Worm (Caenorhabditis elegans) whole organism, early embryonic: ENCODE data around the gene Y22D7AR.14.

Source experiments
- B0310.2 ChIP-seq: sonication (generic microtip); optimal IDR thresholded peaks from 2 replicates; lab custom pipeline; 2016; ENCODE audit warnings: mild to moderate bottlenecking, missing genetic modification characterization, missing compliant biosample characterization
- F13C5.2 ChIP-seq: sonication (generic microtip); optimal IDR thresholded peaks from 2 replicates; lab custom pipeline; 2017; ENCODE audit warnings: mild to moderate bottlenecking, missing genetic modification characterization, inconsistent platforms, missing compliant biosample characterization
- aly-1 ChIP-seq: sonication (generic microtip); optimal IDR thresholded peaks from 2 replicates; lab custom pipeline; 2016; ENCODE audit warnings: missing genetic modification characterization, missing compliant biosample characterization
- ama-1 ChIP-seq: fragments of 150-350 bp; optimal IDR thresholded peaks from 2 replicates; lab custom pipeline; 2014
- ceh-13 ChIP-seq: fragments of 200-800 bp; sonication (Bioruptor generic); optimal IDR thresholded peaks from 2 replicates; lab custom pipeline; 2018; ENCODE audit warnings: mild to moderate bottlenecking, missing genetic modification characterization, missing compliant biosample characterization
- ceh-36 ChIP-seq: sonication (generic microtip); optimal IDR thresholded peaks from 2 replicates; lab custom pipeline; 2016; ENCODE audit warnings: missing genetic modification characterization, inconsistent platforms, missing compliant biosample characterization
- ets-7 ChIP-seq: sonication (generic microtip); optimal IDR thresholded peaks from 2 replicates; lab custom pipeline; 2016; ENCODE audit warnings: missing genotype, missing genetic modification characterization, missing compliant biosample characterization
- flt-1 ChIP-seq: fragments of 200-800 bp; sonication (Bioruptor generic); IDR thresholded peaks from 2 replicates; pipeline ENCODE4 v1.3.6; 2022; ENCODE audit warnings: missing genetic modification characterization, missing compliant biosample characterization
- hmbx-1 ChIP-seq: sonication (generic microtip); optimal IDR thresholded peaks from 2 replicates; lab custom pipeline; 2016; ENCODE audit warnings: mild to moderate bottlenecking, missing genetic modification characterization, missing compliant biosample characterization
- hmg-4 ChIP-seq: fragments of 200-800 bp; sonication (Bioruptor generic); optimal IDR thresholded peaks from 2 replicates; lab custom pipeline; 2018; ENCODE audit warnings: mild to moderate bottlenecking, missing genetic modification characterization, missing compliant biosample characterization
- hnd-1 ChIP-seq: sonication (generic microtip); optimal IDR thresholded peaks from 2 replicates; lab custom pipeline; 2016; ENCODE audit warnings: missing genetic modification characterization, missing compliant biosample characterization
- pes-1 ChIP-seq: fragments of 200-800 bp; sonication (Bioruptor generic); IDR thresholded peaks from 2 replicates; pipeline ENCODE4 v1.3.6; 2022; ENCODE audit warnings: missing genetic modification reagents, missing genetic modification characterization, missing compliant biosample characterization
- scrt-1 ChIP-seq: fragments of 200-800 bp; sonication (Bioruptor generic); IDR thresholded peaks from 2 replicates; pipeline ENCODE4 v1.3.6; 2022; ENCODE audit warnings: missing genetic modification characterization, missing compliant biosample characterization
- sea-1 ChIP-seq: fragments of 200-800 bp; sonication (Bioruptor generic); conservative IDR thresholded peaks from 2 replicates; pipeline ENCODE4 v1.3.6; 2022; ENCODE audit warnings: missing genetic modification characterization, missing compliant biosample characterization
- tbx-11 ChIP-seq: fragments of 200-800 bp; sonication (Bioruptor generic); IDR thresholded peaks from 2 replicates; pipeline ENCODE4 v1.3.6; 2022; ENCODE audit warnings: missing genetic modification characterization, missing compliant biosample characterization
- tbx-37 ChIP-seq: fragments of 200-800 bp; sonication (Bioruptor generic); conservative IDR thresholded peaks from 2 replicates; pipeline ENCODE4 v1.3.6; 2022; ENCODE audit warnings: missing genetic modification reagents, missing genetic modification characterization, missing compliant biosample characterization
- tra-4 ChIP-seq: sonication (generic microtip); optimal IDR thresholded peaks from 2 replicates; lab custom pipeline; 2017; ENCODE audit warnings: missing genetic modification characterization, missing compliant biosample characterization

Gene Y22D7AR.14

DNA sequence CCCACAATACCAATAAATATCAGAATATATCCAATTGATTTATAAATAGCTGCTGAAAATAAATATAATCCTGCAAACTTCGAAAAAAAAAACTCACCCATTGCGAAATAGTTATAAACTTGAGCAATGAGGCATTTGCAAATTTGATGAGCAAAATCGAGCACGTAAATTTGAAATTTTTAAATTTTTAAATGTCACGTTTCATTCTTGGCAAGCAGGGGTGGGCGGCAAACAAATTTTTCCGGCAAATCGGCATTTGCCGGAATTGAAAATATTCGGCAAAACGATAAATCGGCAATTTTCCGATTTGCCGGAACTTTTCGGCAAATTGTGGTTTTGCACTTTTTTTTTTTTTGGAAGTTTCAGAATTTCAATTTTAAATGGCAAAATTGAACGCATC, at the start of gene Y22D7AR.14:
Y22D7AR.14 (minus strand) TSS at position 101 of the 400 bp plus-strand sequence.
- TF ChIP-seq pes-1 (GFP tag; lab: Robert Waterston, UW) (no peak), tra-4 (tag; lab: Kevin White, UChicago) (no peak), ceh-13 (GFP tag; lab: Kevin White, UChicago) (no peak), ama-1 (lab: Kevin White, UChicago) (no peak)

DNA sequence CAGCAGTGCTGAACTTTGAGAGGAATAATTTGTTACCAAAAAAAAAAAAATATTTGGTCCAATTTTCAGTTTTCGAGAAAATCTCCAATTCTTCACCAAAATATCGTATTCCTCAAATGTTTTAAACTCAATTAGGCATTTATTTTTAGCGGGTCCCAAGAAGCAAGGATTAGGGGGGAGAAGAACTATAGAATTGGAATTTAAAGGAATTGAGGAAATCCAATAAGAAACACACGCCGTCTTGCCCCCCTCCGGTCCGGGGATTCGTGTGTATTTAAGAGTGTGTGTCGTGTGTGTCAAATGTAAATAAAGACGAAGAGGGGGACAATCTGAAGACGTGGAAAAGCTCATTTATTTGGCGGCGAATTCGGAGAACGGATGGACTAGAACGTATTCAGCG, 43.6 kb upstream of the Y22D7AR.14 start:
- TF ChIP-seq scrt-1 (GFP tag; lab: Robert Waterston, UW) (no peak), tra-4 (tag; lab: Kevin White, UChicago) (no peak)

- no peak for TF ChIP-seq flt-1 (GFP tag; lab: Robert Waterston, UW)
- no peak for TF ChIP-seq ceh-13 (GFP tag; lab: Kevin White, UChicago)
- TF ChIP-seq B0310.2: no peak
- TF ChIP-seq sea-1 (GFP tag; lab: Robert Waterston, UW): no peak
- no peak for TF ChIP-seq hmg-4 (GFP tag; lab: Kevin White, UChicago)
- no peak for TF ChIP-seq hmbx-1
- no peak for TF ChIP-seq pes-1 (GFP tag; lab: Robert Waterston, UW)
- TF ChIP-seq ama-1 (lab: Kevin White, UChicago): no peak
- TF ChIP-seq tbx-11 (GFP tag; lab: Robert Waterston, UW): no peak
- no peak for TF ChIP-seq scrt-1 (GFP tag; lab: Robert Waterston, UW)
- no peak for TF ChIP-seq ets-7 (tag; lab: Kevin White, UChicago)
- TF ChIP-seq tbx-37 (GFP tag; lab: Robert Waterston, UW): no peak
- no peak for TF ChIP-seq ceh-36 (tag; lab: Kevin White, UChicago)
- no peak for TF ChIP-seq F13C5.2 (tag; lab: Kevin White, UChicago)
These were observed 43.2 kb upstream of the Y22D7AR.14 start, which contains the start of gene ser-4 for ce11 chrIII:1733001-1733400. Gene ser-4, minus strand, starts transcription at chrIII:1733101.

- no peak for TF ChIP-seq tbx-11 (GFP tag; lab: Robert Waterston, UW)
- TF ChIP-seq ceh-13 (GFP tag; lab: Kevin White, UChicago): no peak
These were observed 42.0 kb upstream of the Y22D7AR.14 start for ce11 chrIII:1731850-1732249.

ce11 chrIII:1718800-1719199, 29.0 kb upstream of the Y22D7AR.14 start:
- TF ChIP-seq sea-1 (GFP tag; lab: Robert Waterston, UW) (no peak), F13C5.2 (tag; lab: Kevin White, UChicago) (no peak), ceh-36 (tag; lab: Kevin White, UChicago) (peak; percentile 90)

DNA sequence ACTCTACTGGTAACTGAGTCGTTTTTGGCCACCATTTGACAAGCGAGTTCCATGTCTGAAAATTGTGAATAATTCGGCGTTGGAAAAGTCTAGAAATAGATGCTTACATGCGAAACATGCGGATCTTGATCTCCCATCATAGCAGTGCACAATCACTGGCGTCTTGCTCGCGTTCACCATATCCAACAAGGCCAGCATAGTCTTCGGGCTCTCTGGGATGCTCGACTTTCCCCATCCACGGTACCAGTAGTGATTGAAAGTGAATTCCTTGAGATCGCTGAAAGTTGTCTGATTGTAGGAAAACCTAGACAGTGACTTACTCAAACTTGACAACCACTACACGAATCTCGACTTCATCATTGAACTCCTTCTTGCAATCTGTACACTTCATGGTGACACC, 27.9 kb upstream of the Y22D7AR.14 start:
- no peak for TF ChIP-seq hmbx-1

ce11 chrIII:1713991-1714611, 24.3 kb upstream of the Y22D7AR.14 start:
- TF ChIP-seq scrt-1 (GFP tag; lab: Robert Waterston, UW) (no peak), ceh-36 (tag; lab: Kevin White, UChicago) (peak; percentile 94), pes-1 (GFP tag; lab: Robert Waterston, UW) (no peak)

ce11 chrIII:1705799-1706198, 16.0 kb upstream of the Y22D7AR.14 start, which contains the start of the genes fbxa-13 and Y22D7AR.2:
Gene fbxa-13, minus strand, starts transcription at chrIII:1705899.
Gene Y22D7AR.2, plus strand, starts transcription at chrIII:1705946.
- TF ChIP-seq tbx-37 (GFP tag; lab: Robert Waterston, UW) (no peak), flt-1 (GFP tag; lab: Robert Waterston, UW) (no peak), pes-1 (GFP tag; lab: Robert Waterston, UW) (no peak), aly-1 (tag; lab: Kevin White, UChicago) (no peak), ets-7 (tag; lab: Kevin White, UChicago) (no peak), B0310.2 (no peak), hnd-1 (tag; lab: Kevin White, UChicago) (no peak), tbx-11 (GFP tag; lab: Robert Waterston, UW) (no peak), scrt-1 (GFP tag; lab: Robert Waterston, UW) (no peak), ceh-13 (GFP tag; lab: Kevin White, UChicago) (no peak), ceh-36 (tag; lab: Kevin White, UChicago) (no peak), hmg-4 (GFP tag; lab: Kevin White, UChicago) (no peak), sea-1 (GFP tag; lab: Robert Waterston, UW) (no peak), ama-1 (lab: Kevin White, UChicago) (no peak), F13C5.2 (tag; lab: Kevin White, UChicago) (no peak), hmbx-1 (no peak), tra-4 (tag; lab: Kevin White, UChicago) (no peak)

ce11 chrIII:1705331-1705730, 15.5 kb upstream of the Y22D7AR.14 start:
- TF ChIP-seq pes-1 (GFP tag; lab: Robert Waterston, UW) (no peak), B0310.2 (no peak), flt-1 (GFP tag; lab: Robert Waterston, UW) (no peak), hmbx-1 (no peak), F13C5.2 (tag; lab: Kevin White, UChicago) (no peak), aly-1 (tag; lab: Kevin White, UChicago) (no peak), hnd-1 (tag; lab: Kevin White, UChicago) (no peak), scrt-1 (GFP tag; lab: Robert Waterston, UW) (no peak), hmg-4 (GFP tag; lab: Kevin White, UChicago) (no peak), tra-4 (tag; lab: Kevin White, UChicago) (no peak), ets-7 (tag; lab: Kevin White, UChicago) (no peak), tbx-37 (GFP tag; lab: Robert Waterston, UW) (no peak), ceh-13 (GFP tag; lab: Kevin White, UChicago) (no peak)
